Fruit fly (Drosophila melanogaster) whole organism, embryonic: ENCODE results near the gene Pxn.

ENCODE experiments used
- ATbp ChIP-seq: fragments of 200-800 bp; sonication (Bioruptor generic); optimal IDR thresholded peaks from 2 replicates; lab custom pipeline; 2017; ENCODE audit warnings: missing biosample characterization, mild to moderate bottlenecking, missing genetic modification characterization, missing genetic modification reagents
- Abd-B ChIP-seq: fragments of 200-800 bp; sonication (Bioruptor generic); optimal IDR thresholded peaks from 2 replicates; lab custom pipeline; 2018; ENCODE audit warnings: missing biosample characterization, mild to moderate bottlenecking, missing genetic modification characterization, moderate library complexity
- CG10462 ChIP-seq: fragments of 200-800 bp; sonication (Bioruptor generic); optimal IDR thresholded peaks from 2 replicates; lab custom pipeline; 2016; ENCODE audit warnings: missing biosample characterization, missing genetic modification characterization
- CG11560 ChIP-seq: fragments of 200-800 bp; sonication (Bioruptor generic); IDR thresholded peaks from 3 replicates; pipeline ENCODE4 v1.3.6; 2022; ENCODE audit warnings: missing biosample characterization, missing genetic modification characterization
- CG11696 ChIP-seq: fragments of 200-800 bp; sonication (Bioruptor generic); IDR thresholded peaks from 2 replicates; pipeline ENCODE4 v1.3.6; 2022; ENCODE audit warnings: missing biosample characterization, missing genetic modification characterization
- CG13287 ChIP-seq: fragments of 200-800 bp; sonication (Bioruptor generic); IDR thresholded peaks from 2 replicates; pipeline ENCODE4 v1.3.6; 2022; ENCODE audit warnings: missing biosample characterization, missing genetic modification characterization; ENCODE audit not compliant: partially characterized antibody
- CG13424 ChIP-seq: fragments of 200-800 bp; sonication (Bioruptor generic); optimal IDR thresholded peaks from 2 replicates; lab custom pipeline; 2019; ENCODE audit warnings: missing biosample characterization, mild to moderate bottlenecking, missing genetic modification characterization, moderate library complexity
- CG13624 ChIP-seq: fragments of 200-800 bp; sonication (Bioruptor generic); optimal IDR thresholded peaks from 2 replicates; lab custom pipeline; 2016; ENCODE audit warnings: missing biosample characterization, missing genetic modification characterization
- CG17361 ChIP-seq: fragments of 200-800 bp; sonication (Bioruptor generic); IDR thresholded peaks from 3 replicates; pipeline ENCODE4 v1.3.6; 2022; ENCODE audit warnings: missing biosample characterization, missing genetic modification characterization
- CG17385 ChIP-seq: fragments of 200-800 bp; sonication (Bioruptor generic); optimal IDR thresholded peaks from 3 replicates; lab custom pipeline; 2018; ENCODE audit warnings: missing biosample characterization, mild to moderate bottlenecking, missing genetic modification characterization
- CG17612 ChIP-seq: fragments of 200-800 bp; sonication (Bioruptor generic); IDR thresholded peaks from 2 replicates; pipeline ENCODE4 v1.3.6; 2022; ENCODE audit warnings: missing biosample characterization, missing genetic modification characterization
- CG2120 ChIP-seq: fragments of 200-800 bp; sonication (Bioruptor generic); optimal IDR thresholded peaks from 3 replicates; lab custom pipeline; 2016; ENCODE audit warnings: missing biosample characterization, missing genetic modification characterization
- CG31388 ChIP-seq: fragments of 200-800 bp; sonication (Bioruptor generic); optimal IDR thresholded peaks from 2 replicates; lab custom pipeline; 2016; ENCODE audit warnings: missing biosample characterization, missing genetic modification characterization
- CG4328 ChIP-seq: fragments of 200-800 bp; sonication (Bioruptor generic); optimal IDR thresholded peaks from 3 replicates; lab custom pipeline; 2017; ENCODE audit warnings: missing biosample characterization, missing genetic modification reagents, missing genetic modification characterization
- CG6254 ChIP-seq: fragments of 200-800 bp; sonication (Bioruptor generic); optimal IDR thresholded peaks from 3 replicates; lab custom pipeline; 2017; ENCODE audit warnings: mild to moderate bottlenecking, missing biosample characterization, missing genetic modification reagents, missing genetic modification characterization
- CG6683 ChIP-seq: fragments of 200-800 bp; sonication (Bioruptor generic); optimal IDR thresholded peaks from 2 replicates; lab custom pipeline; 2017; ENCODE audit warnings: missing biosample characterization, mild to moderate bottlenecking, missing genetic modification characterization, missing genetic modification reagents
- CG6765 ChIP-seq: fragments of 200-800 bp; sonication (Bioruptor generic); optimal IDR thresholded peaks from 3 replicates; lab custom pipeline; 2017; ENCODE audit warnings: missing biosample characterization, mild to moderate bottlenecking, missing genetic modification characterization
- CG7987 ChIP-seq: fragments of 200-800 bp; sonication (Bioruptor generic); optimal IDR thresholded peaks from 2 replicates; lab custom pipeline; 2018; ENCODE audit warnings: missing biosample characterization, mild to moderate bottlenecking, missing genetic modification characterization, moderate library complexity
- CG8765 ChIP-seq: fragments of 200-800 bp; sonication (Bioruptor generic); IDR thresholded peaks from 2 replicates; pipeline ENCODE4 v1.3.6; 2022; ENCODE audit warnings: missing biosample characterization, missing genetic modification characterization
- D19B ChIP-seq: fragments of 200-800 bp; sonication (Bioruptor generic); optimal IDR thresholded peaks from 2 replicates; lab custom pipeline; 2017; ENCODE audit warnings: missing biosample characterization, mild to moderate bottlenecking, missing genetic modification characterization
- Dek ChIP-seq: fragments of 200-800 bp; sonication (Bioruptor generic); optimal IDR thresholded peaks from 3 replicates; lab custom pipeline; 2019; ENCODE audit warnings: missing biosample characterization, mild to moderate bottlenecking, missing genetic modification characterization, moderate library complexity
- Doc3 ChIP-seq: fragments of 200-800 bp; sonication (Bioruptor generic); IDR thresholded peaks from 3 replicates; pipeline ENCODE4 v1.3.6; 2022; ENCODE audit warnings: missing biosample characterization, missing genetic modification characterization; ENCODE audit not compliant: partially characterized antibody
- Eip74EF ChIP-seq, 2 experiments: fragments of 200-800 bp in 1 of 2; fragments of >200 bp in 1 of 2; sonication (Bioruptor generic) in 1 of 2; optimal IDR thresholded peaks; 2 replicates each; lab custom pipeline; 2017 to 2019; ENCODE audit warnings: missing biosample characterization in 2 of 2, missing genetic modification characterization in 2 of 2, mild to moderate bottlenecking in 1 of 2, moderate library complexity in 1 of 2
- Gug ChIP-seq: fragments of 200-800 bp; sonication (Bioruptor generic); IDR thresholded peaks from 4 replicates; pipeline ENCODE4 v1.3.6; 2022; ENCODE audit warnings: missing biosample characterization, missing genetic modification characterization
- Sox100B ChIP-seq: fragments of 200-800 bp; sonication (Bioruptor generic); optimal IDR thresholded peaks from 3 replicates; lab custom pipeline; 2018; ENCODE audit warnings: missing biosample characterization, mild to moderate bottlenecking, missing genetic modification characterization
- Ssrp ChIP-seq: fragments of 200-800 bp; sonication (Bioruptor generic); optimal IDR thresholded peaks from 2 replicates; lab custom pipeline; 2018; ENCODE audit warnings: missing biosample characterization, mild to moderate bottlenecking, missing genetic modification characterization, moderate library complexity
- Tbp ChIP-seq: fragments of >200 bp; optimal IDR thresholded peaks from 2 replicates; lab custom pipeline; 2018; ENCODE audit warnings: missing biosample characterization, missing genetic modification characterization
- ash1 ChIP-seq: fragments of 200-800 bp; sonication (Bioruptor generic); optimal IDR thresholded peaks from 2 replicates; lab custom pipeline; 2018; ENCODE audit warnings: missing biosample characterization, mild to moderate bottlenecking, missing genetic modification characterization
- ci ChIP-seq: fragments of 200-800 bp; sonication (Bioruptor generic); IDR thresholded peaks from 3 replicates; pipeline ENCODE4 v1.3.6; 2022; ENCODE audit warnings: missing biosample characterization, missing genetic modification characterization
- da ChIP-seq: fragments of 200-800 bp; sonication (Bioruptor generic); optimal IDR thresholded peaks from 2 replicates; lab custom pipeline; 2016; ENCODE audit warnings: missing biosample characterization, missing genetic modification characterization
- dm ChIP-seq: fragments of 200-800 bp; sonication (Bioruptor generic); optimal IDR thresholded peaks from 3 replicates; lab custom pipeline; 2016; ENCODE audit warnings: missing biosample characterization, missing genetic modification characterization
- dmrt11E ChIP-seq: fragments of 200-800 bp; sonication (Bioruptor generic); optimal IDR thresholded peaks from 3 replicates; lab custom pipeline; 2018; ENCODE audit warnings: missing biosample characterization, mild to moderate bottlenecking, missing genetic modification characterization, moderate library complexity
- dmrt99B ChIP-seq: fragments of 200-800 bp; sonication (Bioruptor generic); optimal IDR thresholded peaks from 2 replicates; lab custom pipeline; 2018; ENCODE audit warnings: missing biosample characterization, mild to moderate bottlenecking, missing genetic modification characterization, moderate library complexity
- fd3F ChIP-seq: fragments of 200-800 bp; sonication (Bioruptor generic); optimal IDR thresholded peaks from 2 replicates; lab custom pipeline; 2018; ENCODE audit warnings: missing biosample characterization, mild to moderate bottlenecking, missing genetic modification characterization, moderate library complexity
- gsb ChIP-seq: fragments of 200-800 bp; sonication (Bioruptor generic); IDR thresholded peaks from 2 replicates; pipeline ENCODE4 v1.3.6; 2022; ENCODE audit warnings: missing biosample characterization, missing genetic modification characterization
- gsb-n ChIP-seq: fragments of 200-800 bp; sonication (Bioruptor generic); optimal IDR thresholded peaks from 3 replicates; lab custom pipeline; 2018; ENCODE audit warnings: missing biosample characterization, mild to moderate bottlenecking, missing genetic modification characterization
- kah ChIP-seq: fragments of 200-800 bp; sonication (Bioruptor generic); optimal IDR thresholded peaks from 2 replicates; lab custom pipeline; 2018; ENCODE audit warnings: missing biosample characterization, mild to moderate bottlenecking, missing genetic modification characterization
- mam ChIP-seq: fragments of 200-800 bp; sonication (Bioruptor generic); optimal IDR thresholded peaks from 3 replicates; lab custom pipeline; 2016; ENCODE audit warnings: missing biosample characterization, missing genetic modification characterization
- mirr ChIP-seq: fragments of 200-800 bp; sonication (Bioruptor generic); optimal IDR thresholded peaks from 3 replicates; lab custom pipeline; 2018; ENCODE audit warnings: missing biosample characterization, mild to moderate bottlenecking, missing genetic modification characterization
- nmo ChIP-seq: fragments of 200-800 bp; sonication (Bioruptor generic); optimal IDR thresholded peaks from 2 replicates; lab custom pipeline; 2018; ENCODE audit warnings: missing biosample characterization, mild to moderate bottlenecking, missing genetic modification characterization, moderate library complexity
- pnt ChIP-seq: fragments of 200-800 bp; sonication (Bioruptor generic); optimal IDR thresholded peaks from 3 replicates; lab custom pipeline; 2016; ENCODE audit warnings: missing biosample characterization, missing genetic modification characterization
- pros ChIP-seq: fragments of 200-800 bp; sonication (Bioruptor generic); optimal IDR thresholded peaks from 3 replicates; lab custom pipeline; 2019; ENCODE audit warnings: missing biosample characterization, mild to moderate bottlenecking, missing genetic modification characterization, moderate library complexity
- run ChIP-seq: fragments of 200-800 bp; sonication (Bioruptor generic); optimal IDR thresholded peaks from 3 replicates; lab custom pipeline; 2018; ENCODE audit warnings: missing biosample characterization, mild to moderate bottlenecking, missing genetic modification characterization
- slou ChIP-seq: fragments of 200-800 bp; sonication (Bioruptor generic); optimal IDR thresholded peaks from 3 replicates; lab custom pipeline; 2016; ENCODE audit warnings: missing biosample characterization, missing genetic modification characterization
- tap ChIP-seq: fragments of 200-800 bp; optimal IDR thresholded peaks from 3 replicates; lab custom pipeline; 2019; ENCODE audit warnings: missing biosample characterization, mild to moderate bottlenecking, missing genetic modification characterization, moderate library complexity
- tna ChIP-seq: fragments of 200-800 bp; sonication (Bioruptor generic); IDR thresholded peaks from 2 replicates; pipeline ENCODE4 v1.3.6; 2022; ENCODE audit warnings: missing biosample characterization, missing genetic modification characterization; ENCODE audit not compliant: partially characterized antibody
- toy ChIP-seq: fragments of 200-800 bp; sonication (Bioruptor generic); IDR thresholded peaks from 2 replicates; pipeline ENCODE4 v1.3.6; 2022; ENCODE audit warnings: missing biosample characterization, missing genetic modification characterization
- trem ChIP-seq: fragments of 200-800 bp; optimal IDR thresholded peaks from 3 replicates; lab custom pipeline; 2019; ENCODE audit warnings: missing biosample characterization, mild to moderate bottlenecking, missing genetic modification characterization, moderate library complexity
- zfh1 ChIP-seq: fragments of 200-800 bp; sonication (Bioruptor generic); IDR thresholded peaks from 3 replicates; pipeline ENCODE4 v1.3.6; 2022; ENCODE audit warnings: missing biosample characterization, missing genetic modification characterization

Gene Pxn

DNA sequence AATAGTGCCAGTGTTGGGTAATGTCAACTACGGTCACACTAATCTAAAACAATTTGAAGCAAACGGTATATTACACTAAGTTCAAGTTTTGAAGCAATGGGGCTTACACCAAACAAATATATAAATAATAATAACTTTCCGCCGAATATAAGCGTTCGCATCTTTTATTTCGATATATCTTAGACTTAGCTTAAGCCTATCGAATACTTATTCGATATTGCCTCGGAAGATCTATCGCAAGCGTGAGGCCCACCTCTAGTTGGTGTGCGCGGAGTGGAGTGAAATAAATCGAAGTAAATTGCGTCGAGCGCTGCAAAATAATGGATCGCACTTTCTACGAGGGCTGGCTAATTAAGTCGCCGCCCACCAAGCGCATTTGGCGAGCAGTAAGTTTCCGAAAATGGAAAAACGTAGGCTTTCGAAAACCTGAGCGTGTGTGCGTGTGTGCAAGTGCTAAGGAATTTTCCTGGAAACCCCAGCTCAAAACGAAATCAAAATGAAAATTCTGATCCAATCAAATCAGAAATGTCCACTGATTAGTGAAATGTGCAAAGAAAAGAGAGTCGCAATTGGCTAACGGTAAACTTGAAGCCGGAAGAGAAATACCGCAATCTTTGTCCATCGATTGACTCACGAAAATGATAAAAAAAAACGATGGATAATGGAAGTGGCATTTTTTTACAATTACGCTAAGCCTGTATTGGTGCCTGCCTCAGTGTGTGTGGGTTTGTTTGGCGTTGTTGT, 40.5 kb downstream of the Pxn start, which contains the start of gene dos (continued):
- peak; percentile 99 for TF ChIP-seq CG11560
- TF ChIP-seq ash1 (GFP tag; lab: Kevin White, UChicago) = no peak
- TF ChIP-seq Doc3 = peak; percentile 69
- TF ChIP-seq Ssrp = peak; percentile 15
- TF ChIP-seq pnt (GFP tag; lab: Kevin White, UChicago) = no peak
- TF ChIP-seq CG17612 = no peak
- TF ChIP-seq ci (GFP tag; lab: Robert Waterston, UW) = peak; percentile 51; the same call in 1 of the 3 replicates
- TF ChIP-seq Dek = peak; percentile 16
- peak; percentile 28 for TF ChIP-seq CG10462 (GFP tag; lab: Kevin White, UChicago)
- no peak for TF ChIP-seq da (GFP tag; lab: Kevin White, UChicago)
- no peak for TF ChIP-seq run (tag; lab: Kevin White, UChicago)
- TF ChIP-seq CG2120 (GFP tag; lab: Kevin White, UChicago) = peak; percentile 70
- no peak for TF ChIP-seq Abd-B (GFP tag; lab: Kevin White, UChicago)
- TF ChIP-seq CG13424 = peak; percentile 42
- peak; percentile 26 for TF ChIP-seq slou (GFP tag; lab: Kevin White, UChicago)
- TF ChIP-seq dm (GFP tag; lab: Kevin White, UChicago) = peak; percentile 34
- no peak for TF ChIP-seq pros (GFP tag; lab: Kevin White, UChicago)
- peak; percentile 22 for TF ChIP-seq Sox100B (GFP tag; lab: Kevin White, UChicago)
- TF ChIP-seq CG11696 (GFP tag; lab: Robert Waterston, UW) = no peak
- no peak for TF ChIP-seq CG31388
- peak in 1 of 2 experiments; percentile 27 for TF ChIP-seq Eip74EF (GFP tag; optimal IDR thresholded peaks at IDR 0.05; lab: Kevin White, UChicago)
- 0 out of 2 replicates have a peak, but pooled peaks have one; percentile 16 for TF ChIP-seq tna (GFP tag; lab: Robert Waterston, UW)
- peak; percentile 72 for TF ChIP-seq CG17361 (GFP tag; lab: Robert Waterston, UW)
- TF ChIP-seq dmrt11E (tag; lab: Kevin White, UChicago) = peak; percentile 56
- peak; percentile 6 for TF ChIP-seq fd3F (GFP tag; lab: Kevin White, UChicago)
- TF ChIP-seq mam = no peak
- TF ChIP-seq CG6683 = no peak
- peak; percentile 36 for TF ChIP-seq D19B (GFP tag; lab: Kevin White, UChicago)
- peak; percentile 85 for TF ChIP-seq CG13287 (GFP tag; lab: Robert Waterston, UW)
- no peak for TF ChIP-seq toy (GFP tag; lab: Robert Waterston, UW)
- TF ChIP-seq kah (GFP tag; lab: Kevin White, UChicago) = no peak
- peak; percentile 45 for TF ChIP-seq CG13624 (GFP tag; lab: Kevin White, UChicago)
- TF ChIP-seq gsb (GFP tag; lab: Robert Waterston, UW) = no peak
- TF ChIP-seq Gug (GFP tag; lab: Robert Waterston, UW) = no peak
- TF ChIP-seq CG4328 (GFP tag; lab: Kevin White, UChicago) = peak; percentile 8
- peak; percentile 46 for TF ChIP-seq CG17385 (GFP tag; lab: Kevin White, UChicago)
- no peak for TF ChIP-seq CG6254
- no peak for TF ChIP-seq CG6765
- TF ChIP-seq ATbp (GFP tag; lab: Kevin White, UChicago) = no peak
- no peak for TF ChIP-seq Tbp (GFP tag; lab: Kevin White, UChicago)
- peak; percentile 73 for TF ChIP-seq nmo
- peak; percentile 90 for TF ChIP-seq trem
- 0 out of 3 replicates have a peak, but pooled peaks have one; percentile 43 for TF ChIP-seq zfh1 (GFP tag; lab: Robert Waterston, UW)
- no peak for TF ChIP-seq CG8765 (GFP tag; lab: Robert Waterston, UW)
- TF ChIP-seq CG7987 = peak; percentile 19
- TF ChIP-seq mirr = no peak
- TF ChIP-seq gsb-n (tag; lab: Kevin White, UChicago) = peak; percentile 33
- peak; percentile 13 for TF ChIP-seq tap
- TF ChIP-seq dmrt99B (tag; lab: Kevin White, UChicago) = no peak
